Fruit fly (Drosophila melanogaster): Measurements from ENCODE around the gene Mpp6.

Gene Mpp6

dm6 chr2L:21158554-21158953 lies 2.5 kb downstream of the Mpp6 start, which contains the start of the genes Coq3 and Pld3 (continued):
- TF ChIP-seq p53 (GFP tag; optimal IDR thresholded peaks at IDR 0.05), result no peak
- peak; percentile 74 for TF ChIP-seq Hr3 (GFP tag; optimal IDR thresholded peaks at IDR 0.05)
- peak; percentile 83 for TF ChIP-seq CG10654 (GFP tag; optimal IDR thresholded peaks at IDR 0.05)
- TF ChIP-seq fd96Cb (tag; optimal IDR thresholded peaks at IDR 0.05), result peak; percentile 76
- TF ChIP-seq dati (GFP tag; IDR thresholded peaks at IDR 0.05), result peak; percentile 71
- TF ChIP-seq dmrt99B (tag; optimal IDR thresholded peaks at IDR 0.05), result peak; percentile 86
- TF ChIP-seq CG2712 (tag; optimal IDR thresholded peaks at IDR 0.05), result peak; percentile 88
- TF ChIP-seq ab (GFP tag; optimal IDR thresholded peaks at IDR 0.05), result peak; percentile 30
- peak; percentile 73 for TF ChIP-seq Dek (tag; optimal IDR thresholded peaks at IDR 0.05)
- peak; percentile 54 for TF ChIP-seq CG33557 (GFP tag; optimal IDR thresholded peaks at IDR 0.05)
- peak; percentile 35 for TF ChIP-seq CG17912 (GFP tag; optimal IDR thresholded peaks at IDR 0.05)
- TF ChIP-seq gce (GFP tag; IDR thresholded peaks at IDR 0.05), result peak; percentile 67; the same call in 2 of the 3 replicates
- peak; percentile 37 for TF ChIP-seq CG10274 (GFP tag; optimal IDR thresholded peaks at IDR 0.05)
- TF ChIP-seq CG15514 (GFP tag; optimal IDR thresholded peaks at IDR 0.05), result peak; percentile 97
- TF ChIP-seq CG13624 (GFP tag; optimal IDR thresholded peaks at IDR 0.05), result peak; percentile 69
- TF ChIP-seq cas (GFP tag; IDR thresholded peaks at IDR 0.05), result no peak
- peak; percentile 80 for TF ChIP-seq HHEX (GFP tag; optimal IDR thresholded peaks at IDR 0.05)
- TF ChIP-seq CG17568 (GFP tag; optimal IDR thresholded peaks at IDR 0.05), result no peak
- peak; percentile 71 for TF ChIP-seq HLH54F (GFP tag; optimal IDR thresholded peaks at IDR 0.05)
- peak; percentile 76 for TF ChIP-seq sisA (GFP tag; IDR thresholded peaks at IDR 0.05)
- no peak for TF ChIP-seq Sry-β (GFP tag; optimal IDR thresholded peaks at IDR 0.05)
- no peak for TF ChIP-seq CG7963 (GFP tag; IDR thresholded peaks at IDR 0.05; ENCODE audit: partially characterized antibody)
- peak; percentile 66 for TF ChIP-seq CG6683 (GFP tag; optimal IDR thresholded peaks at IDR 0.05)
- no peak for TF ChIP-seq br (optimal IDR thresholded peaks at IDR 0.05)
- peak; percentile 84 for TF ChIP-seq CG12659 (GFP tag; optimal IDR thresholded peaks at IDR 0.05)
- TF ChIP-seq disco-r (GFP tag; optimal IDR thresholded peaks at IDR 0.05), result no peak
- TF ChIP-seq Dll (GFP tag; IDR thresholded peaks at IDR 0.05; ENCODE audit: partially characterized antibody), result no peak
- peak; percentile 86 for TF ChIP-seq nom (GFP tag; optimal IDR thresholded peaks at IDR 0.05)
- TF ChIP-seq BtbVII (GFP tag; optimal IDR thresholded peaks at IDR 0.05), result peak; percentile 80
- peak; percentile 70 for TF ChIP-seq CG11723 (GFP tag; optimal IDR thresholded peaks at IDR 0.05)
- TF ChIP-seq nerfin-1 (tag; optimal IDR thresholded peaks at IDR 0.05), result peak; percentile 67
- peak; percentile 75 for TF ChIP-seq CG8388 (GFP tag; optimal IDR thresholded peaks at IDR 0.05)
- peak; percentile 69 for TF ChIP-seq CG14667 (GFP tag; IDR thresholded peaks at IDR 0.05)
- peak; percentile 38; the same call in 1 of the 2 replicates for TF ChIP-seq esg (GFP tag; conservative IDR thresholded peaks at IDR 0.05)
- TF ChIP-seq CG42726 (GFP tag; IDR thresholded peaks at IDR 0.05; ENCODE audit: partially characterized antibody), result no peak
- TF ChIP-seq CG10543 (GFP tag; optimal IDR thresholded peaks at IDR 0.05), result peak; percentile 65
- TF ChIP-seq CG5245 (GFP tag; optimal IDR thresholded peaks at IDR 0.05), result peak; percentile 75
- peak; percentile 77 for TF ChIP-seq CG9727 (GFP tag; optimal IDR thresholded peaks at IDR 0.05)
- TF ChIP-seq CG4424 (GFP tag; optimal IDR thresholded peaks at IDR 0.05), result peak; percentile 82
- TF ChIP-seq Dip2 (GFP tag; IDR thresholded peaks at IDR 0.05), result no peak
- TF ChIP-seq H15 (GFP tag; IDR thresholded peaks at IDR 0.05), result peak; percentile 70; the same call in 2 of the 3 replicates
- peak; percentile 8 for TF ChIP-seq cato (GFP tag; optimal IDR thresholded peaks at IDR 0.05; ENCODE audit: borderline replicate concordance)
- TF ChIP-seq kah (GFP tag; optimal IDR thresholded peaks at IDR 0.05), result peak; percentile 40
- peak; percentile 35 for TF ChIP-seq Atf-2 (GFP tag; optimal IDR thresholded peaks at IDR 0.05)
- TF ChIP-seq Drgx (GFP tag; IDR thresholded peaks at IDR 0.05), result peak; percentile 93
- no peak for TF ChIP-seq Taf1 (GFP tag; IDR thresholded peaks at IDR 0.05)
- no peak for TF ChIP-seq pan (optimal IDR thresholded peaks at IDR 0.05)
- peak in 1 of 2 experiments; percentile 84 for TF ChIP-seq pan (GFP tag; optimal IDR thresholded peaks at IDR 0.05 in 1 of 2, IDR thresholded peaks at IDR 0.05 in 1 of 2)
- TF ChIP-seq CG4282 (GFP tag; optimal IDR thresholded peaks at IDR 0.05), result no peak
- TF ChIP-seq CG2129 (GFP tag; IDR thresholded peaks at IDR 0.05; ENCODE audit: partially characterized antibody), result no peak
- TF ChIP-seq toy (GFP tag; IDR thresholded peaks at IDR 0.05), result no peak
